Worm (Caenorhabditis elegans) whole organism, L1 larva: ENCODE data around the gene F16G10.13.

Experiments used
- Y116A8C.19 ChIP-seq: sonication (generic microtip); optimal IDR thresholded peaks from 2 replicates; lab custom pipeline; 2016; ENCODE audit warnings: missing compliant biosample characterization, missing genetic modification characterization, borderline replicate concordance
- aha-1 ChIP-seq: fragments of 150-350 bp; optimal IDR thresholded peaks from 2 replicates; lab custom pipeline; 2014; ENCODE audit warnings: missing biosample characterization, missing genetic modification characterization
- aly-2 ChIP-seq: fragments of 150-350 bp; optimal IDR thresholded peaks from 2 replicates; lab custom pipeline; 2014; ENCODE audit warnings: missing biosample characterization, missing genetic modification characterization
- blmp-1 ChIP-seq: fragments of 150-350 bp; optimal IDR thresholded peaks from 2 replicates; lab custom pipeline; 2014; ENCODE audit warnings: missing biosample characterization, missing genetic modification characterization
- ceh-88 ChIP-seq: fragments of 200-800 bp; sonication (Bioruptor generic); IDR thresholded peaks from 2 replicates; pipeline ENCODE4 v1.3.6; 2022; ENCODE audit warnings: missing genetic modification characterization, missing compliant biosample characterization
- ceh-90 ChIP-seq: sonication (generic microtip); optimal IDR thresholded peaks from 2 replicates; lab custom pipeline; 2016; ENCODE audit warnings: missing genetic modification characterization, missing compliant biosample characterization
- dpl-1 ChIP-seq, 3 experiments: fragments of 150-350 bp in 2 of 3; sonication (generic microtip) in 1 of 3; optimal IDR thresholded peaks; 2 replicates each; lab custom pipeline; 2014 to 2017; ENCODE audit warnings: missing biosample characterization in 3 of 3, missing genetic modification characterization in 3 of 3, missing genetic modification reagents in 3 of 3
- dsc-1 ChIP-seq: sonication (generic microtip); optimal IDR thresholded peaks from 2 replicates; lab custom pipeline; 2016; ENCODE audit warnings: mild to moderate bottlenecking, missing genetic modification characterization, missing compliant biosample characterization
- efl-1 ChIP-seq, 4 experiments: fragments of 150-350 bp; optimal IDR thresholded peaks in 3 of 4; peaks in 1 of 4; 1 replicate in 1 of 4; 2 replicates in 3 of 4; lab custom pipeline; 2014; ENCODE audit warnings: missing biosample characterization in 2 of 4, missing genetic modification characterization in 2 of 4, missing genetic modification reagents in 2 of 4
- egl-13 ChIP-seq: sonication (generic microtip); optimal IDR thresholded peaks from 2 replicates; lab custom pipeline; 2016; ENCODE audit warnings: missing genotype, missing genetic modification reagents, missing genetic modification characterization, missing compliant biosample characterization
- egl-27 ChIP-seq, 2 experiments: fragments of 150-350 bp in 1 of 2; sonication (generic microtip); optimal IDR thresholded peaks; 3 replicates each; lab custom pipeline; 2017 to 2018; ENCODE audit warnings: missing biosample characterization in 2 of 2, missing genetic modification characterization in 2 of 2, missing genetic modification reagents in 2 of 2
- elt-2 ChIP-seq: sonication (generic microtip); optimal IDR thresholded peaks from 2 replicates; lab custom pipeline; 2016; ENCODE audit warnings: missing genetic modification characterization, mild to moderate bottlenecking, inconsistent platforms, missing compliant biosample characterization, missing genetic modification reagents
- fkh-4 ChIP-seq: sonication (generic microtip); optimal IDR thresholded peaks from 2 replicates; lab custom pipeline; 2016; ENCODE audit warnings: missing compliant biosample characterization, missing genetic modification characterization, borderline replicate concordance
- fos-1 ChIP-seq: fragments of 150-350 bp; optimal IDR thresholded peaks from 2 replicates; lab custom pipeline; 2014; ENCODE audit warnings: missing biosample characterization, missing genetic modification characterization
- hlh-4 ChIP-seq: sonication (generic microtip); optimal IDR thresholded peaks from 2 replicates; lab custom pipeline; 2016; ENCODE audit warnings: mild to moderate bottlenecking, missing genetic modification characterization, missing compliant biosample characterization
- hpl-2 ChIP-seq: fragments of 150-350 bp; optimal IDR thresholded peaks from 2 replicates; lab custom pipeline; 2014; ENCODE audit warnings: missing biosample characterization, missing genetic modification reagents, missing genetic modification characterization
- jun-1 ChIP-seq: fragments of 150-350 bp; optimal IDR thresholded peaks from 2 replicates; lab custom pipeline; 2014; ENCODE audit warnings: missing biosample characterization, missing genetic modification reagents, missing genetic modification characterization
- lin-14 ChIP-seq: fragments of 200-800 bp; sonication (Bioruptor generic); optimal IDR thresholded peaks from 2 replicates; lab custom pipeline; 2018; ENCODE audit warnings: mild to moderate bottlenecking, missing genetic modification characterization, moderate library complexity, missing compliant biosample characterization
- lin-15B ChIP-seq: fragments of 150-350 bp; sonication (generic microtip); optimal IDR thresholded peaks from 3 replicates; lab custom pipeline; 2014; ENCODE audit warnings: missing biosample characterization, missing genetic modification characterization
- lin-35 ChIP-seq, 2 experiments: fragments of 150-350 bp; optimal IDR thresholded peaks; 2 replicates each; lab custom pipeline; 2014; ENCODE audit warnings: missing biosample characterization in 2 of 2, missing genetic modification characterization in 2 of 2, missing genetic modification reagents in 2 of 2
- lsy-2 ChIP-seq, 2 experiments: fragments of 150-350 bp; optimal IDR thresholded peaks; 2 replicates each; lab custom pipeline; 2014; ENCODE audit warnings: missing biosample characterization in 2 of 2, missing genetic modification characterization in 2 of 2
- mdl-1 ChIP-seq, 2 experiments: fragments of 150-350 bp; optimal IDR thresholded peaks; 2 replicates each; lab custom pipeline; 2014 to 2017; ENCODE audit warnings: missing biosample characterization in 2 of 2, missing genetic modification characterization in 2 of 2, inconsistent platforms in 1 of 2
- mef-2 ChIP-seq: fragments of 150-350 bp; optimal IDR thresholded peaks from 2 replicates; lab custom pipeline; 2014; ENCODE audit warnings: missing biosample characterization, missing genetic modification characterization
- nhr-12 ChIP-seq: sonication (generic microtip); optimal IDR thresholded peaks from 2 replicates; lab custom pipeline; 2017; ENCODE audit warnings: missing biosample characterization, missing genetic modification characterization
- nhr-19 ChIP-seq: fragments of 200-800 bp; sonication (Bioruptor generic); conservative IDR thresholded peaks from 2 replicates; pipeline ENCODE4 v1.3.6; 2022; ENCODE audit warnings: missing genetic modification characterization, missing compliant biosample characterization
- nhr-20 ChIP-seq: sonication (generic microtip); optimal IDR thresholded peaks from 2 replicates; lab custom pipeline; 2016; ENCODE audit warnings: mild to moderate bottlenecking, missing genetic modification characterization, missing compliant biosample characterization
- nhr-237 ChIP-seq: fragments of 150-350 bp; optimal IDR thresholded peaks from 2 replicates; lab custom pipeline; 2014; ENCODE audit warnings: missing biosample characterization, missing genetic modification characterization
- nhr-47 ChIP-seq: sonication (generic microtip); optimal IDR thresholded peaks from 2 replicates; lab custom pipeline; 2016; ENCODE audit warnings: mild to moderate bottlenecking, missing genetic modification characterization, moderate library complexity, missing compliant biosample characterization
- nhr-71 ChIP-seq: sonication (generic microtip); optimal IDR thresholded peaks from 2 replicates; lab custom pipeline; 2016; ENCODE audit warnings: mild to moderate bottlenecking, missing genetic modification characterization, moderate library complexity, missing compliant biosample characterization
- nhr-76 ChIP-seq: sonication (generic microtip); optimal IDR thresholded peaks from 2 replicates; lab custom pipeline; 2017; ENCODE audit warnings: missing biosample characterization, missing genetic modification characterization
- nhr-77 ChIP-seq: fragments of 150-350 bp; optimal IDR thresholded peaks from 2 replicates; lab custom pipeline; 2014; ENCODE audit warnings: missing biosample characterization, missing genetic modification characterization
- nhr-85 ChIP-seq: sonication (generic microtip); peaks from one replicate; lab custom pipeline; 2016; ENCODE audit warnings: missing genetic modification characterization, inconsistent platforms, missing compliant biosample characterization
- nhr-90 ChIP-seq: sonication (generic microtip); optimal IDR thresholded peaks from 2 replicates; lab custom pipeline; 2016; ENCODE audit warnings: mild to moderate bottlenecking, missing genetic modification characterization, missing compliant biosample characterization; ENCODE audit not compliant: poor library complexity
- pax-3 ChIP-seq: fragments of 200-800 bp; sonication (Bioruptor generic); optimal IDR thresholded peaks from 2 replicates; lab custom pipeline; 2018; ENCODE audit warnings: mild to moderate bottlenecking, missing genetic modification characterization, moderate library complexity, missing compliant biosample characterization
- pqm-1 ChIP-seq: sonication (generic microtip); optimal IDR thresholded peaks from 3 replicates; lab custom pipeline; 2017; ENCODE audit warnings: missing biosample characterization, missing genetic modification characterization
- rnt-1 ChIP-seq: sonication (generic microtip); optimal IDR thresholded peaks from 2 replicates; lab custom pipeline; 2016; ENCODE audit warnings: mild to moderate bottlenecking, missing genetic modification characterization, moderate library complexity, missing compliant biosample characterization
- skn-1 ChIP-seq: fragments of 150-350 bp; optimal IDR thresholded peaks from 2 replicates; lab custom pipeline; 2014; ENCODE audit warnings: missing biosample characterization, missing genetic modification characterization
- sptf-1 ChIP-seq: fragments of 150-350 bp; optimal IDR thresholded peaks from 2 replicates; lab custom pipeline; 2014; ENCODE audit warnings: missing biosample characterization, missing genetic modification characterization
- tbx-2 ChIP-seq: sonication (generic microtip); optimal IDR thresholded peaks from 2 replicates; lab custom pipeline; 2016; ENCODE audit warnings: missing genetic modification characterization, missing compliant biosample characterization
- tlp-1 ChIP-seq: fragments of 150-350 bp; optimal IDR thresholded peaks from 2 replicates; lab custom pipeline; 2014; ENCODE audit warnings: missing biosample characterization, missing genetic modification characterization
- unc-86 ChIP-seq: sonication (generic microtip); optimal IDR thresholded peaks from 2 replicates; lab custom pipeline; 2016; ENCODE audit warnings: missing genetic modification characterization, missing compliant biosample characterization
- xbp-1 ChIP-seq: sonication (generic microtip); optimal IDR thresholded peaks from 2 replicates; lab custom pipeline; 2016; ENCODE audit warnings: missing genetic modification characterization, missing compliant biosample characterization

Gene F16G10.13

ce11 chrII:2383334-2383733, 12.4 kb downstream of the F16G10.13 start, which contains the start of gene F16G10.8:
Gene F16G10.8, minus strand, starts transcription at chrII:2383434.
- TF ChIP-seq dsc-1 (tag; lab: Kevin White, UChicago): no peak
- TF ChIP-seq fkh-4: no peak

DNA sequence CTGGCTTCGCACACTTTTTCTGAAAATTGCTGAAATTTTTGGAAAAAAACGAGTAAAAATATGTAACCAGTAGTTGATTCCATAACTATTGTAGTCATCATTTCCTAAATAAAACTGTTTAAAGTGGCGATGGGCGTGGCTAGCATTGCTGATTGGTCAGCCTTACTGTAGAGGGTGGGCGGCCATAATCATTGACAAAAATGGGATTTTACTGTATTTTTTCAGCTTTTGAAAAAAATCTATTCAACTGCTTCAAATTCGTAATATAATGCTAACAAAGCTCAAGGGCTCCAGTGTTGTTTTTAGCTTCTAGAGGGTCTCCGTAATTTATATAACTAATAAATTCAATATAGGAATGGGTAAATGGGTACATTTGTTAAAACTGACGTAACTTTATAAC, 15.6 kb downstream of the F16G10.13 start, which contains the start of gene F16G10.7:
TSS of gene F16G10.7 (minus strand) at position 101 of the 400 bp plus-strand sequence.
- TF ChIP-seq nhr-77 (tag; lab: Kevin White, UChicago): no peak
- TF ChIP-seq lsy-2 (tag; optimal IDR thresholded peaks at IDR 0.05; lab: Kevin White, UChicago): no peak
- no peak for TF ChIP-seq dpl-1 (GFP tag; optimal IDR thresholded peaks at IDR 0.05; lab: Kevin White, UChicago)
- no peak for TF ChIP-seq nhr-237
- TF ChIP-seq lin-15B (tag; lab: Kevin White, UChicago): no peak
- TF ChIP-seq xbp-1 (tag; lab: Kevin White, UChicago): no peak
- no peak for TF ChIP-seq mdl-1 (tag; optimal IDR thresholded peaks at IDR 0.05; lab: Kevin White, UChicago)
- no peak for TF ChIP-seq unc-86 (tag; lab: Kevin White, UChicago)
- TF ChIP-seq fos-1 (tag; lab: Kevin White, UChicago): no peak
- no peak for TF ChIP-seq egl-13 (tag; lab: Kevin White, UChicago)
- TF ChIP-seq ceh-88 (GFP tag; lab: Robert Waterston, UW): no peak
- TF ChIP-seq nhr-76 (tag; lab: Kevin White, UChicago): no peak
- TF ChIP-seq hpl-2 (GFP tag; lab: Kevin White, UChicago): no peak
- TF ChIP-seq dsc-1 (tag; lab: Kevin White, UChicago): no peak
- no peak for TF ChIP-seq Y116A8C.19 (tag; lab: Kevin White, UChicago)
- no peak for TF ChIP-seq egl-27 (tag; optimal IDR thresholded peaks at IDR 0.05; lab: Kevin White, UChicago)

- no peak for TF ChIP-seq nhr-237
- TF ChIP-seq, all 84 proteins: peak for 0
Measured at ce11 chrII:2379673-2380072, 16.1 kb downstream of the F16G10.13 start.

DNA sequence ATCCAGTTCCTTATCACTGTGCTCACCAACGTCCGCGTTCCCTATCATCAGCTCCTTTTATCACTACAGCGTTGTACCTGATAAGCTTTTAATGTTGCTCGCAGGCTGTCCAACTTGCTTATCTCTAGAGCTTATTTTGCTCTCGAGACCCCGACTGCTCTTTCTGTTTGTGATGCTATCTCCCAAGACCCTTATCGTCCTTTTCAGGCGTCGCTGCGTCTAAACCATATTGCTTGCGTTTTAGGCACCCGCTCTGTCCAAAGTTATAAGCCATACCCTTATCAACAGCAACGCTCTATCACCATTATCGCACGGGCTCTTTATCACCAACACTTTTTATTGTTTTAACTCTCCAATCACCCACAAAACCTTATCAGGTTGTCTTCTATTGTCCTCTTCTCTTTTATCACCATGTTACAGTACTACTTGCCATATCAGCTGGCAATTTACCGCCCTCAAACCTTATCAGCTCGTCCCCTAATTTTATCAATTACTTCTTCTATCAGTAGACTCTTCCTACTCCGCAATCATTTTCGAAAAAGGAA, 17.2 kb downstream of the F16G10.13 start:
- TF ChIP-seq lin-35 (GFP tag; optimal IDR thresholded peaks at IDR 0.05; lab: Kevin White, UChicago) (peak in 1 of 2 experiments; percentile 60), pqm-1 (tag; lab: Kevin White, UChicago) (peak; percentile 96), nhr-12 (tag; lab: Kevin White, UChicago) (no peak), jun-1 (tag; lab: Kevin White, UChicago) (peak; percentile 92), efl-1 (optimal IDR thresholded peaks at IDR 0.05; lab: Kevin White, UChicago) (no peak), efl-1 (GFP tag; optimal IDR thresholded peaks at IDR 0.05 in 1 of 2; lab: Kevin White, UChicago) (peak in 1 of 2 experiments; percentile 80), mdl-1 (tag; optimal IDR thresholded peaks at IDR 0.05; lab: Kevin White, UChicago) (peak in 1 of 2 experiments; percentile 8), nhr-90 (peak; percentile 59), nhr-20 (tag; lab: Kevin White, UChicago) (peak; percentile 58), tlp-1 (tag; lab: Kevin White, UChicago) (peak; percentile 60), rnt-1 (tag; lab: Kevin White, UChicago) (no peak), unc-86 (tag; lab: Kevin White, UChicago) (no peak), hpl-2 (GFP tag; lab: Kevin White, UChicago) (peak; percentile 34), sptf-1 (tag; lab: Kevin White, UChicago) (no peak), tbx-2 (tag; lab: Kevin White, UChicago) (peak; percentile 19), lsy-2 (tag; optimal IDR thresholded peaks at IDR 0.05; lab: Kevin White, UChicago) (peak; percentile 46 to 85), egl-27 (tag; optimal IDR thresholded peaks at IDR 0.05; lab: Kevin White, UChicago) (peak in 1 of 2 experiments; percentile 69), skn-1 (no peak), pax-3 (peak; percentile 90), lin-14 (GFP tag; lab: Kevin White, UChicago) (peak; percentile 33), nhr-85 (no peak), mef-2 (no peak), nhr-47 (tag; lab: Kevin White, UChicago) (no peak), elt-2 (peak; percentile 100), hlh-4 (tag; lab: Kevin White, UChicago) (no peak), blmp-1 (no peak), aly-2 (tag; lab: Kevin White, UChicago) (no peak), ceh-90 (tag; lab: Kevin White, UChicago) (no peak), egl-13 (tag; lab: Kevin White, UChicago) (peak; percentile 94), aha-1 (tag; lab: Kevin White, UChicago) (no peak), nhr-19 (peak; percentile 19; the same call in 1 of the 2 replicates), nhr-71 (tag; lab: Kevin White, UChicago) (peak; percentile 65)
